Fruit fly (Drosophila melanogaster) S2 (cell line): ENCODE measurements around the gene CG2663.

Source experiments
- CG8478 ChIP-seq: fragments of >200 bp; optimal IDR thresholded peaks from 2 replicates; lab custom pipeline; 2018
- CTCF ChIP-seq, 2 experiments: fragments of >200 bp; optimal IDR thresholded peaks; 2 replicates each; lab custom pipeline; 2018

dm6 chr3R:5367512-5368169 is 36.3 kb downstream of the CG2663 start:
- TF ChIP-seq CTCF (optimal IDR thresholded peaks at IDR 0.05; lab: Kevin White, UChicago), result no peak
- no peak for TF ChIP-seq CG8478 (lab: Kevin White, UChicago)
